Worm (Caenorhabditis elegans) whole organism, mixed stage, embryonic: ENCODE data around the gene VF13D12L.3.
A peak's percentile ranks its signal among the peaks of the same experiment; 100 is the strongest.

Source experiments
- M03D4.4 ChIP-seq: sonication (generic microtip); optimal IDR thresholded peaks from 2 replicates; lab custom pipeline; 2017; ENCODE audit warnings: mild to moderate bottlenecking, missing genetic modification characterization, missing compliant biosample characterization
- bed-3 ChIP-seq: fragments of 200-800 bp; sonication (Bioruptor generic); optimal IDR thresholded peaks from 3 replicates; lab custom pipeline; 2018; ENCODE audit warnings: mild to moderate bottlenecking, missing genetic modification characterization, moderate library complexity, missing compliant biosample characterization
- blmp-1 ChIP-seq: fragments of 150-350 bp; optimal IDR thresholded peaks from 2 replicates; lab custom pipeline; 2014; ENCODE audit warnings: missing biosample characterization, missing genetic modification characterization
- ceh-39 ChIP-seq: fragments of 150-350 bp; optimal IDR thresholded peaks from 2 replicates; lab custom pipeline; 2014; ENCODE audit warnings: missing biosample characterization, missing genetic modification characterization
- ceh-43 ChIP-seq: fragments of 200-800 bp; sonication (Bioruptor generic); optimal IDR thresholded peaks from 2 replicates; lab custom pipeline; 2018; ENCODE audit warnings: mild to moderate bottlenecking, missing genetic modification characterization, moderate library complexity, missing compliant biosample characterization
- ces-1 ChIP-seq: fragments of 150-350 bp; optimal IDR thresholded peaks from 2 replicates; lab custom pipeline; 2014; ENCODE audit warnings: missing biosample characterization, missing genetic modification reagents, missing genetic modification characterization
- cnd-1 ChIP-seq: fragments of 200-800 bp; sonication (Bioruptor generic); optimal IDR thresholded peaks from 2 replicates; lab custom pipeline; 2018; ENCODE audit warnings: mild to moderate bottlenecking, missing genetic modification characterization, missing compliant biosample characterization
- drap-1 ChIP-seq: fragments of 200-800 bp; sonication (Bioruptor generic); optimal IDR thresholded peaks from 3 replicates; lab custom pipeline; 2018; ENCODE audit warnings: mild to moderate bottlenecking, missing genetic modification characterization, missing compliant biosample characterization
- elt-1 ChIP-seq: sonication (generic microtip); optimal IDR thresholded peaks from 2 replicates; lab custom pipeline; 2017; ENCODE audit warnings: missing genetic modification characterization, mild to moderate bottlenecking, missing compliant biosample characterization, antibody characterized with exemption, moderate library complexity, borderline replicate concordance; ENCODE audit not compliant: insufficient read depth
- elt-3 ChIP-seq: fragments of 150-350 bp; optimal IDR thresholded peaks from 2 replicates; lab custom pipeline; 2014; ENCODE audit warnings: missing biosample characterization, missing genetic modification characterization
- flh-1 ChIP-seq: fragments of 200-800 bp; sonication (Bioruptor generic); optimal IDR thresholded peaks from 2 replicates; lab custom pipeline; 2018; ENCODE audit warnings: mild to moderate bottlenecking, missing genetic modification characterization, moderate library complexity, missing compliant biosample characterization
- ham-2 ChIP-seq: fragments of 200-800 bp; sonication (Bioruptor generic); optimal IDR thresholded peaks from 2 replicates; lab custom pipeline; 2018; ENCODE audit warnings: mild to moderate bottlenecking, missing genetic modification characterization, missing compliant biosample characterization
- hlh-1 ChIP-seq: fragments of 150-350 bp; optimal IDR thresholded peaks from 2 replicates; lab custom pipeline; 2014; ENCODE audit warnings: missing biosample characterization, missing genetic modification reagents, missing genetic modification characterization
- lin-13 ChIP-seq: fragments of 150-350 bp; optimal IDR thresholded peaks from 2 replicates; lab custom pipeline; 2014; ENCODE audit warnings: missing biosample characterization, missing genetic modification characterization
- lin-32 ChIP-seq: fragments of 200-800 bp; sonication (Bioruptor generic); optimal IDR thresholded peaks from 2 replicates; lab custom pipeline; 2018; ENCODE audit warnings: mild to moderate bottlenecking, missing genetic modification characterization, missing compliant biosample characterization
- lsy-2 ChIP-seq: fragments of 150-350 bp; optimal IDR thresholded peaks from 2 replicates; lab custom pipeline; 2014; ENCODE audit warnings: missing biosample characterization, missing genetic modification characterization
- mab-5 ChIP-seq: fragments of 150-350 bp; optimal IDR thresholded peaks from 2 replicates; lab custom pipeline; 2014; ENCODE audit warnings: missing biosample characterization, missing genetic modification characterization
- mls-2 ChIP-seq: sonication (generic microtip); optimal IDR thresholded peaks from 2 replicates; lab custom pipeline; 2016; ENCODE audit warnings: mild to moderate bottlenecking, missing genetic modification characterization, moderate library complexity, missing compliant biosample characterization
- nhr-12 ChIP-seq: fragments of 150-350 bp; optimal IDR thresholded peaks from 2 replicates; lab custom pipeline; 2014; ENCODE audit warnings: missing biosample characterization, missing genetic modification characterization
- nhr-2 ChIP-seq: fragments of 150-350 bp; optimal IDR thresholded peaks from 2 replicates; lab custom pipeline; 2014; ENCODE audit warnings: missing biosample characterization, missing genetic modification characterization
- nhr-28 ChIP-seq: fragments of 150-350 bp; optimal IDR thresholded peaks from 2 replicates; lab custom pipeline; 2014; ENCODE audit warnings: missing biosample characterization, missing genetic modification characterization
- pha-4 ChIP-seq: fragments of 150-350 bp; optimal IDR thresholded peaks from 2 replicates; lab custom pipeline; 2018; ENCODE audit warnings: missing biosample characterization, missing genetic modification reagents, missing genetic modification characterization
- snpc-4 ChIP-seq: fragments of 150-350 bp; optimal IDR thresholded peaks from 2 replicates; lab custom pipeline; 2014; ENCODE audit warnings: missing biosample characterization, missing genetic modification characterization
- sptf-1 ChIP-seq: sonication (generic microtip); optimal IDR thresholded peaks from 2 replicates; lab custom pipeline; 2017; ENCODE audit warnings: mild to moderate bottlenecking, missing genetic modification characterization, moderate library complexity, missing compliant biosample characterization
- tbx-8 ChIP-seq: fragments of 200-800 bp; sonication (Bioruptor generic); optimal IDR thresholded peaks from 2 replicates; lab custom pipeline; 2018; ENCODE audit warnings: mild to moderate bottlenecking, missing genetic modification characterization, moderate library complexity, missing compliant biosample characterization
- unc-120 ChIP-seq: sonication (generic microtip); optimal IDR thresholded peaks from 2 replicates; lab custom pipeline; 2017; ENCODE audit warnings: missing genetic modification characterization, missing compliant biosample characterization; ENCODE audit not compliant: poor library complexity, severe bottlenecking
- unc-62 ChIP-seq: fragments of 150-350 bp; optimal IDR thresholded peaks from 2 replicates; lab custom pipeline; 2014; ENCODE audit warnings: missing biosample characterization, missing genetic modification reagents, missing genetic modification characterization
- zip-8 ChIP-seq: fragments of 150-350 bp; optimal IDR thresholded peaks from 2 replicates; lab custom pipeline; 2014; ENCODE audit warnings: missing biosample characterization, missing genetic modification characterization
- ztf-11 ChIP-seq: fragments of 150-350 bp; optimal IDR thresholded peaks from 2 replicates; lab custom pipeline; 2014; ENCODE audit warnings: missing biosample characterization, missing genetic modification characterization

VF13D12L.3 gene

ce11 chrII:11705787-11706186 lies at the start of gene VF13D12L.3:
Gene VF13D12L.3, plus strand, starts transcription at chrII:11706009.
- no peak for TF ChIP-seq zip-8 (tag; lab: Kevin White, UChicago)
- no peak for TF ChIP-seq lsy-2 (tag; lab: Kevin White, UChicago)
- TF ChIP-seq drap-1 (GFP tag; lab: Kevin White, UChicago) = no peak
- no peak for TF ChIP-seq ceh-43 (GFP tag; lab: Kevin White, UChicago)
- TF ChIP-seq tbx-8 = no peak
- no peak for TF ChIP-seq mls-2 (tag; lab: Kevin White, UChicago)
- TF ChIP-seq unc-120 (tag; lab: Kevin White, UChicago) = no peak
- no peak for TF ChIP-seq pha-4 (tag; lab: Kevin White, UChicago)
- no peak for TF ChIP-seq flh-1 (GFP tag; lab: Kevin White, UChicago)
- TF ChIP-seq ham-2 (GFP tag; lab: Kevin White, UChicago) = no peak
- no peak for TF ChIP-seq snpc-4
- no peak for TF ChIP-seq blmp-1 (tag; lab: Kevin White, UChicago)
- no peak for TF ChIP-seq ztf-11 (tag; lab: Kevin White, UChicago)

ce11 chrII:11657079-11657478 lies 48.7 kb upstream of the VF13D12L.3 start, which contains the start of gene nep-1:
Gene nep-1, minus strand, starts transcription at chrII:11657179.
- TF ChIP-seq nhr-28 (tag; lab: Kevin White, UChicago) (no peak), mab-5 (tag; lab: Kevin White, UChicago) (no peak), drap-1 (GFP tag; lab: Kevin White, UChicago) (no peak), cnd-1 (tag; lab: Kevin White, UChicago) (no peak), tbx-8 (no peak), elt-1 (no peak), zip-8 (tag; lab: Kevin White, UChicago) (no peak), blmp-1 (tag; lab: Kevin White, UChicago) (no peak), nhr-12 (tag; lab: Kevin White, UChicago) (no peak), mls-2 (tag; lab: Kevin White, UChicago) (no peak), lin-13 (tag; lab: Kevin White, UChicago) (no peak), ztf-11 (tag; lab: Kevin White, UChicago) (no peak), nhr-2 (tag; lab: Kevin White, UChicago) (no peak), hlh-1 (tag; lab: Kevin White, UChicago) (no peak), lin-32 (no peak), bed-3 (GFP tag; lab: Kevin White, UChicago) (no peak), M03D4.4 (no peak), unc-62 (GFP tag; lab: Kevin White, UChicago) (no peak)

ce11 chrII:11658854-11659253 lies 47.0 kb upstream of the VF13D12L.3 start:
- TF ChIP-seq tbx-8 = no peak
- no peak for TF ChIP-seq sptf-1
- TF ChIP-seq ceh-39 (tag; lab: Kevin White, UChicago) = no peak
- TF ChIP-seq pha-4 (tag; lab: Kevin White, UChicago) = no peak

ce11 chrII:11675877-11676473 lies 29.8 kb upstream of the VF13D12L.3 start, which contains the start of the genes trr-1 and C47D12.2:
Gene trr-1, minus strand, starts transcription at chrII:11675927.
Gene C47D12.2, plus strand, starts transcription at chrII:11676306.
- no peak for TF ChIP-seq elt-1
- peak; percentile 49 for TF ChIP-seq pha-4 (tag; lab: Kevin White, UChicago)
- TF ChIP-seq mab-5 (tag; lab: Kevin White, UChicago) = no peak
- TF ChIP-seq ceh-43 (GFP tag; lab: Kevin White, UChicago) = no peak
- TF ChIP-seq drap-1 (GFP tag; lab: Kevin White, UChicago) = no peak
- peak; percentile 72 for TF ChIP-seq lin-13 (tag; lab: Kevin White, UChicago)
- TF ChIP-seq nhr-12 (tag; lab: Kevin White, UChicago) = no peak
- TF ChIP-seq ces-1 (GFP tag; lab: Kevin White, UChicago) = no peak
- TF ChIP-seq mls-2 (tag; lab: Kevin White, UChicago) = no peak
- TF ChIP-seq M03D4.4 = no peak
- TF ChIP-seq tbx-8 = no peak

- TF ChIP-seq drap-1 (GFP tag; lab: Kevin White, UChicago) (no peak), ceh-39 (tag; lab: Kevin White, UChicago) (no peak), nhr-12 (tag; lab: Kevin White, UChicago) (no peak), nhr-2 (tag; lab: Kevin White, UChicago) (no peak), cnd-1 (tag; lab: Kevin White, UChicago) (no peak), sptf-1 (no peak), lsy-2 (tag; lab: Kevin White, UChicago) (no peak), lin-32 (no peak), elt-3 (tag; lab: Kevin White, UChicago) (no peak), lin-13 (tag; lab: Kevin White, UChicago) (no peak), ces-1 (GFP tag; lab: Kevin White, UChicago) (no peak)
- TF ChIP-seq, all 35 proteins: peak for 0
Observed at ce11 chrII:11680220-11680619, 25.6 kb upstream of the VF13D12L.3 start.
